Fruit fly (Drosophila melanogaster) whole organism, embryonic: ENCODE results near the gene L2HGDH.
A peak's percentile ranks its signal among the peaks of the same experiment; 100 is the strongest.

Source experiments
- ATbp ChIP-seq: fragments of 200-800 bp; sonication (Bioruptor generic); optimal IDR thresholded peaks from 2 replicates; lab custom pipeline; 2017; ENCODE audit warnings: missing biosample characterization, mild to moderate bottlenecking, missing genetic modification characterization, missing genetic modification reagents
- Awh ChIP-seq: fragments of 200-800 bp; sonication (Bioruptor generic); IDR thresholded peaks from 2 replicates; pipeline ENCODE4, ENCODE4 v1.3.6; 2022; ENCODE audit warnings: missing biosample characterization, missing genetic modification characterization
- CG1024 ChIP-seq: fragments of 200-800 bp; sonication (Bioruptor generic); IDR thresholded peaks from 2 replicates; pipeline ENCODE4 v1.3.6; 2022; ENCODE audit warnings: missing biosample characterization, missing genetic modification characterization
- CG14667 ChIP-seq: fragments of 200-800 bp; sonication (Bioruptor generic); IDR thresholded peaks from 2 replicates; pipeline ENCODE4 v1.3.6; 2022; ENCODE audit warnings: missing biosample characterization, missing genetic modification characterization
- CG15011 ChIP-seq: fragments of 200-800 bp; sonication (Bioruptor generic); optimal IDR thresholded peaks from 3 replicates; lab custom pipeline; 2018; ENCODE audit warnings: missing biosample characterization, mild to moderate bottlenecking, missing genetic modification characterization
- CG15269 ChIP-seq: fragments of 200-800 bp; sonication (Bioruptor generic); optimal IDR thresholded peaks from 2 replicates; lab custom pipeline; 2018; ENCODE audit warnings: missing biosample characterization, mild to moderate bottlenecking, missing genetic modification characterization, moderate library complexity
- CG16779 ChIP-seq: fragments of 200-800 bp; sonication (Bioruptor generic); IDR thresholded peaks from 2 replicates; pipeline ENCODE4 v1.3.6; 2022; ENCODE audit warnings: missing biosample characterization, missing genetic modification characterization
- CG17186 ChIP-seq: fragments of 200-800 bp; sonication (Bioruptor generic); optimal IDR thresholded peaks from 3 replicates; lab custom pipeline; 2017; ENCODE audit warnings: missing biosample characterization, missing genetic modification reagents, missing genetic modification characterization
- CG18599 ChIP-seq: fragments of 200-800 bp; sonication (Bioruptor generic); optimal IDR thresholded peaks from 3 replicates; lab custom pipeline; 2017; ENCODE audit warnings: missing biosample characterization, missing genetic modification characterization, mild to moderate bottlenecking, moderate library complexity, missing genetic modification reagents
- CG33213 ChIP-seq: fragments of 200-800 bp; sonication (Bioruptor generic); optimal IDR thresholded peaks from 3 replicates; lab custom pipeline; 2016; ENCODE audit warnings: missing biosample characterization, missing genetic modification characterization
- CG4360 ChIP-seq: fragments of 200-800 bp; sonication (Bioruptor generic); IDR thresholded peaks from 2 replicates; pipeline ENCODE4 v1.3.6; 2022; ENCODE audit warnings: missing biosample characterization, missing genetic modification characterization
- CG4404 ChIP-seq: fragments of 200-800 bp; sonication (Bioruptor generic); IDR thresholded peaks from 2 replicates; pipeline ENCODE4 v1.3.6; 2022; ENCODE audit warnings: missing biosample characterization, missing genetic modification characterization
- CG4707 ChIP-seq: fragments of 200-800 bp; sonication (Bioruptor generic); optimal IDR thresholded peaks from 2 replicates; lab custom pipeline; 2018; ENCODE audit warnings: missing biosample characterization, mild to moderate bottlenecking, missing genetic modification characterization, moderate library complexity
- CG5953 ChIP-seq: fragments of 200-800 bp; sonication (Bioruptor generic); IDR thresholded peaks from 2 replicates; pipeline ENCODE4 v1.3.6; 2022; ENCODE audit warnings: missing biosample characterization, missing genetic modification characterization
- CG6254 ChIP-seq: fragments of 200-800 bp; sonication (Bioruptor generic); optimal IDR thresholded peaks from 3 replicates; lab custom pipeline; 2017; ENCODE audit warnings: mild to moderate bottlenecking, missing biosample characterization, missing genetic modification reagents, missing genetic modification characterization
- CG8290 ChIP-seq, 3 experiments: fragments of 200-800 bp; sonication (Bioruptor generic); optimal IDR thresholded peaks; 2 replicates each; lab custom pipeline; 2016 to 2019; ENCODE audit warnings: missing biosample characterization in 3 of 3, missing genetic modification characterization in 3 of 3, mild to moderate bottlenecking in 2 of 3, moderate library complexity in 1 of 3
- CG9727 ChIP-seq: fragments of 200-800 bp; sonication (Bioruptor generic); optimal IDR thresholded peaks from 3 replicates; lab custom pipeline; 2017; ENCODE audit warnings: missing biosample characterization, mild to moderate bottlenecking, missing genetic modification characterization
- Chrac-16 ChIP-seq: fragments of 200-800 bp; sonication (Bioruptor generic); optimal IDR thresholded peaks from 3 replicates; lab custom pipeline; 2016; ENCODE audit warnings: missing biosample characterization, missing genetic modification characterization
- Doc3 ChIP-seq: fragments of 200-800 bp; sonication (Bioruptor generic); IDR thresholded peaks from 3 replicates; pipeline ENCODE4 v1.3.6; 2022; ENCODE audit warnings: missing biosample characterization, missing genetic modification characterization; ENCODE audit not compliant: partially characterized antibody
- ERR ChIP-seq: fragments of 200-800 bp; sonication (Bioruptor generic); optimal IDR thresholded peaks from 2 replicates; lab custom pipeline; 2016; ENCODE audit warnings: missing biosample characterization, missing genetic modification characterization
- Ets97D ChIP-seq: fragments of 200-800 bp; sonication (Bioruptor generic); optimal IDR thresholded peaks from 3 replicates; lab custom pipeline; 2016; ENCODE audit warnings: missing biosample characterization, missing genetic modification characterization
- H15 ChIP-seq: fragments of 200-800 bp; sonication (Bioruptor generic); IDR thresholded peaks from 3 replicates; pipeline ENCODE4 v1.3.6; 2022; ENCODE audit warnings: missing biosample characterization, missing genetic modification characterization
- MBD-R2 ChIP-seq: fragments of 200-800 bp; sonication (Bioruptor generic); IDR thresholded peaks from 2 replicates; pipeline ENCODE4 v1.3.6; 2022; ENCODE audit warnings: missing biosample characterization, missing genetic modification characterization
- MTF-1 ChIP-seq: fragments of 200-800 bp; sonication (Bioruptor generic); optimal IDR thresholded peaks from 2 replicates; lab custom pipeline; 2018; ENCODE audit warnings: missing biosample characterization, mild to moderate bottlenecking, missing genetic modification characterization, borderline replicate concordance
- Meics ChIP-seq: fragments of 200-800 bp; sonication (Bioruptor generic); optimal IDR thresholded peaks from 2 replicates; lab custom pipeline; 2017; ENCODE audit warnings: missing biosample characterization, mild to moderate bottlenecking, missing genetic modification characterization
- NFAT ChIP-seq: fragments of 200-800 bp; sonication (Bioruptor generic); IDR thresholded peaks from 2 replicates; pipeline ENCODE4 v1.3.6; 2022; ENCODE audit warnings: missing biosample characterization, missing genetic modification characterization
- NfI ChIP-seq: fragments of 200-800 bp; sonication (Bioruptor generic); optimal IDR thresholded peaks from 3 replicates; lab custom pipeline; 2018; ENCODE audit warnings: missing biosample characterization, mild to moderate bottlenecking, missing genetic modification characterization, moderate library complexity
- Opbp ChIP-seq: fragments of 200-800 bp; sonication (Bioruptor generic); IDR thresholded peaks from 3 replicates; pipeline ENCODE4 v1.3.6; 2022; ENCODE audit warnings: missing biosample characterization, missing genetic modification characterization; ENCODE audit not compliant: partially characterized antibody
- Sin3A ChIP-seq: fragments of >200 bp; optimal IDR thresholded peaks from 2 replicates; lab custom pipeline; 2018
- Vsx1 ChIP-seq: fragments of 200-800 bp; sonication (Bioruptor generic); optimal IDR thresholded peaks from 2 replicates; lab custom pipeline; 2017; ENCODE audit warnings: missing biosample characterization, mild to moderate bottlenecking, missing genetic modification characterization, missing genetic modification reagents
- al ChIP-seq: fragments of 200-800 bp; sonication (Bioruptor generic); IDR thresholded peaks from 2 replicates; pipeline ENCODE4 v1.3.6; 2022; ENCODE audit warnings: missing biosample characterization, missing genetic modification characterization
- aop ChIP-seq: fragments of 200-800 bp; sonication (Bioruptor generic); IDR thresholded peaks from 2 replicates; pipeline ENCODE4 v1.3.6; 2022; ENCODE audit warnings: missing biosample characterization, missing genetic modification characterization
- bigmax ChIP-seq: fragments of 200-800 bp; sonication (Bioruptor generic); optimal IDR thresholded peaks from 2 replicates; lab custom pipeline; 2018; ENCODE audit warnings: missing biosample characterization, mild to moderate bottlenecking, missing genetic modification characterization
- chn ChIP-seq: fragments of 200-800 bp; sonication (Bioruptor generic); optimal IDR thresholded peaks from 2 replicates; lab custom pipeline; 2016; ENCODE audit warnings: missing biosample characterization, missing genetic modification characterization
- disco-r ChIP-seq: fragments of 200-800 bp; sonication (Bioruptor generic); optimal IDR thresholded peaks from 2 replicates; lab custom pipeline; 2016; ENCODE audit warnings: missing biosample characterization, missing genetic modification characterization
- ems ChIP-seq: fragments of 200-800 bp; sonication (Bioruptor generic); optimal IDR thresholded peaks from 3 replicates; lab custom pipeline; 2016; ENCODE audit warnings: missing biosample characterization, missing genetic modification characterization
- fd64A ChIP-seq: fragments of 200-800 bp; sonication (Bioruptor generic); optimal IDR thresholded peaks from 3 replicates; lab custom pipeline; 2018; ENCODE audit warnings: missing biosample characterization, mild to moderate bottlenecking, missing genetic modification characterization
- hkb ChIP-seq, 2 experiments: fragments of 200-800 bp in 1 of 2; fragments of >200 bp in 1 of 2; sonication (Bioruptor generic) in 1 of 2; IDR thresholded peaks in 1 of 2; optimal IDR thresholded peaks in 1 of 2; 2 replicates each; pipeline versions ENCODE4 v1.3.6 to Lab custom; 2017 to 2022; ENCODE audit warnings: missing biosample characterization in 1 of 2, missing genetic modification characterization in 1 of 2
- lov ChIP-seq, 2 experiments: fragments of 200-800 bp in 1 of 2; fragments of >200 bp in 1 of 2; sonication (Bioruptor generic) in 1 of 2; IDR thresholded peaks in 1 of 2; optimal IDR thresholded peaks in 1 of 2; 2 replicates in 1 of 2; 3 replicates in 1 of 2; pipeline versions ENCODE4 v1.3.6 to Lab custom; 2017 to 2022; ENCODE audit warnings: missing biosample characterization in 1 of 2, missing genetic modification characterization in 1 of 2
- ro ChIP-seq: fragments of 200-800 bp; sonication (Bioruptor generic); IDR thresholded peaks from 2 replicates; pipeline ENCODE4 v1.3.6; 2022; ENCODE audit warnings: missing biosample characterization, missing genetic modification characterization
- salm ChIP-seq: fragments of 200-800 bp; sonication (Bioruptor generic); optimal IDR thresholded peaks from 2 replicates; lab custom pipeline; 2018; ENCODE audit warnings: missing biosample characterization, mild to moderate bottlenecking, missing genetic modification characterization
- sob ChIP-seq: fragments of 200-800 bp; sonication (Bioruptor generic); IDR thresholded peaks from 2 replicates; pipeline ENCODE4 v1.3.6; 2022; ENCODE audit warnings: missing biosample characterization, missing genetic modification characterization
- sr ChIP-seq: fragments of 200-800 bp; sonication (Bioruptor generic); IDR thresholded peaks from 3 replicates; pipeline ENCODE4 v1.3.6; 2022; ENCODE audit warnings: missing biosample characterization, missing genetic modification characterization
- stwl ChIP-seq: fragments of 200-800 bp; sonication (Bioruptor generic); optimal IDR thresholded peaks from 3 replicates; lab custom pipeline; 2018; ENCODE audit warnings: missing biosample characterization, mild to moderate bottlenecking, missing genetic modification characterization, moderate library complexity
- tio ChIP-seq: fragments of 200-800 bp; sonication (Bioruptor generic); optimal IDR thresholded peaks from 2 replicates; lab custom pipeline; 2017; ENCODE audit warnings: missing biosample characterization, missing genetic modification characterization, inconsistent platforms
- unc-4 ChIP-seq: fragments of 200-800 bp; sonication (Bioruptor generic); IDR thresholded peaks from 2 replicates; pipeline ENCODE4 v1.3.6; 2022; ENCODE audit warnings: missing biosample characterization, missing genetic modification characterization; ENCODE audit not compliant: partially characterized antibody
- unpg ChIP-seq: fragments of 200-800 bp; sonication (Bioruptor generic); optimal IDR thresholded peaks from 3 replicates; lab custom pipeline; 2018; ENCODE audit warnings: missing biosample characterization, mild to moderate bottlenecking, missing genetic modification characterization, moderate library complexity
- usp ChIP-seq: fragments of >200 bp; optimal IDR thresholded peaks from 2 replicates; lab custom pipeline; 2017; ENCODE audit warnings: missing biosample characterization, missing genetic modification characterization
- wek ChIP-seq: fragments of 200-800 bp; sonication (Bioruptor generic); optimal IDR thresholded peaks from 3 replicates; lab custom pipeline; 2018; ENCODE audit warnings: missing biosample characterization, mild to moderate bottlenecking, missing genetic modification characterization, moderate library complexity

Gene L2HGDH

DNA sequence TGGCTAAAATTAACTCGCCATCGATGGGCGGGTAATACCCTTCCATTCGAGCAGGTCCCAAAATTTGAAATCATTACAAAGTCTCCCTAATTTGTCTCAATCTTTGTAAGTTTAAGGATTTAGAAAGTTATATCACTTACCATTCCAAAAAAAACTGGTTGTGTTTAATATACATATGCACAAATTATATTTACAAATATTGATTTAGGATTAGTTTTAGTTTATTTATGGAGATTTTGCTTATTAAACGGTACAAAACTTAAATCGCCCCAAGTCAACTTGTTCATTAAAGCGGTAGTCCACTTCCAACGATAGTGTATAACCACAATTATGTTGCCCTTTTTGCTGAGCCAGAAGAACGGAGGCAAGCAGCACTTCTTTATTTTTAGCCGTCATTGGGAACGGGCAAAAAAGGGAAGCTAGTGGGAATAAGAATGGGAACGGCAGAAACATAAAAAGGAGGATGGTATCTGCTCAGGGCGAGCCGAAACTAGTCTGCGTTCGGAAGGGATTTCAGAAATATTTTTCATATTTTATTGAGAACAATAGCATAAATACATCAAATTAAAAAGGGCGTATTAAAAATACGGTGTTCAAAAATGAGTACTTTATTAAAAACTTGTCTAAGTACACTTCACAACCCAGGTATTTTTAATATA lies 26.1 kb downstream of the L2HGDH start (continued):
- TF ChIP-seq ems (GFP tag; lab: Kevin White, UChicago), result peak; percentile 34
- no peak for TF ChIP-seq CG1024
- peak; percentile 58 for TF ChIP-seq CG9727 (GFP tag; lab: Kevin White, UChicago)
- peak; percentile 73 for TF ChIP-seq NfI (GFP tag; lab: Kevin White, UChicago)
- TF ChIP-seq unc-4, result no peak
- peak; percentile 81 for TF ChIP-seq unpg (GFP tag; lab: Kevin White, UChicago)
- TF ChIP-seq CG33213 (GFP tag; lab: Kevin White, UChicago), result no peak
- TF ChIP-seq lov (optimal IDR thresholded peaks at IDR 0.05; lab: Kevin White, UChicago), result no peak
- no peak for TF ChIP-seq lov (GFP tag; IDR thresholded peaks at IDR 0.05; lab: Robert Waterston, UW)
- no peak for TF ChIP-seq Opbp (GFP tag; lab: Robert Waterston, UW)
- peak; percentile 66 for TF ChIP-seq Vsx1 (GFP tag; lab: Kevin White, UChicago)
- TF ChIP-seq disco-r (GFP tag; lab: Kevin White, UChicago), result no peak
- TF ChIP-seq salm (tag; lab: Kevin White, UChicago), result peak; percentile 70
- no peak for TF ChIP-seq usp
- TF ChIP-seq Ets97D (GFP tag; lab: Kevin White, UChicago), result no peak
- no peak for TF ChIP-seq al (GFP tag; lab: Robert Waterston, UW)
- no peak for TF ChIP-seq sob (GFP tag; lab: Robert Waterston, UW)
- TF ChIP-seq H15 (GFP tag; lab: Robert Waterston, UW), result no peak
- no peak for TF ChIP-seq ro (GFP tag; lab: Robert Waterston, UW)
- no peak for TF ChIP-seq bigmax (GFP tag; lab: Kevin White, UChicago)
- no peak; the same call in 1 of the 2 replicates for TF ChIP-seq Awh
- TF ChIP-seq Chrac-16 (GFP tag; lab: Kevin White, UChicago), result peak; percentile 54
- peak; percentile 25 for TF ChIP-seq chn (GFP tag; lab: Kevin White, UChicago)
- TF ChIP-seq CG8290 (GFP tag; optimal IDR thresholded peaks at IDR 0.05; lab: Kevin White, UChicago), result no peak
- TF ChIP-seq CG8290 (tag; optimal IDR thresholded peaks at IDR 0.05; lab: Kevin White, UChicago), result no peak
- peak; percentile 76 for TF ChIP-seq tio (GFP tag; lab: Kevin White, UChicago)
- TF ChIP-seq ATbp (GFP tag; lab: Kevin White, UChicago), result peak; percentile 86
- no peak for TF ChIP-seq CG15011
- no peak for TF ChIP-seq wek (GFP tag; lab: Kevin White, UChicago)
- peak; percentile 7 for TF ChIP-seq Meics (GFP tag; lab: Kevin White, UChicago)
- no peak for TF ChIP-seq hkb (optimal IDR thresholded peaks at IDR 0.05; lab: Kevin White, UChicago)
- TF ChIP-seq hkb (GFP tag; IDR thresholded peaks at IDR 0.05; lab: Robert Waterston, UW), result peak; percentile 69
- TF ChIP-seq sr, result no peak
- peak; percentile 50 for TF ChIP-seq CG18599 (GFP tag; lab: Kevin White, UChicago)
- TF ChIP-seq CG14667 (GFP tag; lab: Robert Waterston, UW), result no peak; the same call in none of the 2 replicates
- no peak for TF ChIP-seq MTF-1 (GFP tag; lab: Kevin White, UChicago)
- TF ChIP-seq CG5953 (GFP tag; lab: Robert Waterston, UW), result no peak
- TF ChIP-seq CG6254 (GFP tag; lab: Kevin White, UChicago), result peak; percentile 57
- TF ChIP-seq ERR, result no peak
- TF ChIP-seq CG16779, result no peak
- TF ChIP-seq Sin3A (lab: Kevin White, UChicago), result no peak
- TF ChIP-seq CG4707 (GFP tag; lab: Kevin White, UChicago), result peak; percentile 62
- peak; percentile 40 for TF ChIP-seq CG15269 (tag; lab: Kevin White, UChicago)
- peak; percentile 17 for TF ChIP-seq CG17186
- TF ChIP-seq NFAT (GFP tag; lab: Robert Waterston, UW), result no peak
- TF ChIP-seq CG4404, result 0 out of 2 replicates have a peak, but pooled peaks have one; percentile 22
- TF ChIP-seq CG4360, result no peak
- TF ChIP-seq stwl (tag; lab: Kevin White, UChicago), result no peak
- TF ChIP-seq MBD-R2, result no peak
- TF ChIP-seq aop (GFP tag; lab: Robert Waterston, UW), result no peak
- no peak for TF ChIP-seq Doc3 (GFP tag; lab: Robert Waterston, UW)
- peak; percentile 2 for TF ChIP-seq fd64A (GFP tag; lab: Kevin White, UChicago)
